Fruit fly (Drosophila melanogaster) Kc167 (cell line): ENCODE measurements around the gene CG6067.

Source experiments
- Myc ChIP-seq: fragments of >200 bp; optimal IDR thresholded peaks from 2 replicates; lab custom pipeline; 2017; ENCODE audit warnings: missing external identifiers
- Sin3A ChIP-seq: fragments of >200 bp; optimal IDR thresholded peaks from 2 replicates; lab custom pipeline; 2018; ENCODE audit warnings: missing external identifiers
- h ChIP-seq: fragments of >200 bp; optimal IDR thresholded peaks from 3 replicates; lab custom pipeline; 2018; ENCODE audit warnings: missing external identifiers
- insv ChIP-seq: fragments of >200 bp; optimal IDR thresholded peaks from 3 replicates; lab custom pipeline; 2018; ENCODE audit warnings: missing external identifiers
- psq ChIP-seq: fragments of >200 bp; optimal IDR thresholded peaks from 2 replicates; lab custom pipeline; 2017; ENCODE audit warnings: missing external identifiers
- ttk ChIP-seq: sonication (Bioruptor generic); optimal IDR thresholded peaks from 2 replicates; lab custom pipeline; 2017; ENCODE audit warnings: missing external identifiers

CG6067 gene

dm6 chrX:6003830-6004229 lies 48.4 kb downstream of the CG6067 start:
- no peak for TF ChIP-seq insv (lab: Kevin White, UChicago)
- TF ChIP-seq h (lab: Kevin White, UChicago): no peak
- no peak for TF ChIP-seq Sin3A (lab: Kevin White, UChicago)
- no peak for TF ChIP-seq psq
- TF ChIP-seq Myc (lab: Kevin White, UChicago): no peak
- no peak for TF ChIP-seq ttk (lab: Kevin White, UChicago)

dm6 chrX:6007502-6007901 lies 52.1 kb downstream of the CG6067 start:
- TF ChIP-seq Sin3A (lab: Kevin White, UChicago) (no peak), h (lab: Kevin White, UChicago) (no peak), Myc (lab: Kevin White, UChicago) (no peak), insv (lab: Kevin White, UChicago) (no peak), ttk (lab: Kevin White, UChicago) (no peak), psq (no peak)
